Fruit fly (Drosophila melanogaster) whole organism, embryonic: ENCODE measurements around the gene Trs20.
A peak's percentile ranks its signal among the peaks of the same experiment; 100 is the strongest.

Experiments used
- ATbp ChIP-seq: fragments of 200-800 bp; sonication (Bioruptor generic); optimal IDR thresholded peaks from 2 replicates; lab custom pipeline; 2017; ENCODE audit warnings: missing biosample characterization, mild to moderate bottlenecking, missing genetic modification characterization, missing genetic modification reagents
- Ada2b ChIP-seq: fragments of 200-800 bp; sonication (Bioruptor generic); IDR thresholded peaks from 2 replicates; pipeline ENCODE4 v1.3.6; 2022; ENCODE audit warnings: missing biosample characterization, missing genetic modification characterization
- Atf6 ChIP-seq: fragments of 200-800 bp; sonication (Bioruptor generic); IDR thresholded peaks from 2 replicates; pipeline ENCODE4 v1.3.6; 2022; ENCODE audit warnings: missing biosample characterization, missing genetic modification characterization
- CG10209 ChIP-seq: fragments of 200-800 bp; sonication (Bioruptor generic); optimal IDR thresholded peaks from 3 replicates; lab custom pipeline; 2017; ENCODE audit warnings: missing biosample characterization, mild to moderate bottlenecking, missing genetic modification characterization, missing genetic modification reagents
- CG10274 ChIP-seq: fragments of 200-800 bp; sonication (Bioruptor generic); optimal IDR thresholded peaks from 3 replicates; lab custom pipeline; 2017; ENCODE audit warnings: missing biosample characterization, mild to moderate bottlenecking, missing genetic modification characterization
- CG10654 ChIP-seq: fragments of 200-800 bp; sonication (Bioruptor generic); optimal IDR thresholded peaks from 2 replicates; lab custom pipeline; 2016; ENCODE audit warnings: missing biosample characterization, missing genetic modification characterization
- CG11093 ChIP-seq: fragments of 200-800 bp; sonication (Bioruptor generic); IDR thresholded peaks from 3 replicates; pipeline ENCODE4 v1.3.6; 2022; ENCODE audit warnings: missing biosample characterization, missing genetic modification characterization
- CG13123 ChIP-seq: fragments of 200-800 bp; sonication (Bioruptor generic); optimal IDR thresholded peaks from 2 replicates; lab custom pipeline; 2016; ENCODE audit warnings: missing biosample characterization, missing genetic modification characterization
- CG14441 ChIP-seq: fragments of 200-800 bp; sonication (Bioruptor generic); IDR thresholded peaks from 2 replicates; pipeline ENCODE4 v1.3.6; 2022; ENCODE audit warnings: missing biosample characterization, missing genetic modification characterization
- CG16813 ChIP-seq: fragments of 200-800 bp; sonication (Bioruptor generic); IDR thresholded peaks from 3 replicates; pipeline ENCODE4 v1.3.6; 2022; ENCODE audit warnings: missing biosample characterization, missing genetic modification characterization; ENCODE audit not compliant: partially characterized antibody
- CG17568 ChIP-seq: fragments of 200-800 bp; sonication (Bioruptor generic); optimal IDR thresholded peaks from 2 replicates; lab custom pipeline; 2018; ENCODE audit warnings: missing biosample characterization, mild to moderate bottlenecking, missing genetic modification characterization, moderate library complexity
- CG18619 ChIP-seq: fragments of 200-800 bp; sonication (Bioruptor generic); optimal IDR thresholded peaks from 3 replicates; lab custom pipeline; 2017; ENCODE audit warnings: missing biosample characterization, mild to moderate bottlenecking, missing genetic modification characterization
- CG2116 ChIP-seq: fragments of 200-800 bp; sonication (Bioruptor generic); optimal IDR thresholded peaks from 3 replicates; lab custom pipeline; 2018; ENCODE audit warnings: missing biosample characterization, mild to moderate bottlenecking, missing genetic modification characterization
- CG3065 ChIP-seq: fragments of 200-800 bp; sonication (Bioruptor generic); optimal IDR thresholded peaks from 2 replicates; lab custom pipeline; 2016; ENCODE audit warnings: missing biosample characterization, missing genetic modification characterization
- CG3995 ChIP-seq: fragments of 200-800 bp; sonication (Bioruptor generic); optimal IDR thresholded peaks from 3 replicates; lab custom pipeline; 2016; ENCODE audit warnings: missing biosample characterization, missing genetic modification characterization
- CG4730 ChIP-seq: fragments of 200-800 bp; sonication (Bioruptor generic); IDR thresholded peaks from 2 replicates; pipeline ENCODE4 v1.3.6; 2022; ENCODE audit warnings: missing biosample characterization, missing genetic modification characterization
- CG6272 ChIP-seq: fragments of 200-800 bp; sonication (Bioruptor generic); IDR thresholded peaks from 2 replicates; pipeline ENCODE4 v1.3.6; 2022; ENCODE audit warnings: missing biosample characterization, missing genetic modification characterization
- CG6791 ChIP-seq: fragments of 200-800 bp; sonication (Bioruptor generic); IDR thresholded peaks from 3 replicates; pipeline ENCODE4 v1.3.6; 2022; ENCODE audit warnings: missing biosample characterization, missing genetic modification characterization; ENCODE audit not compliant: partially characterized antibody
- CG7271 ChIP-seq: fragments of 200-800 bp; sonication (Bioruptor generic); optimal IDR thresholded peaks from 2 replicates; lab custom pipeline; 2018; ENCODE audit warnings: missing biosample characterization, mild to moderate bottlenecking, missing genetic modification characterization, moderate library complexity
- CG7372 ChIP-seq: fragments of 200-800 bp; sonication (Bioruptor generic); IDR thresholded peaks from 2 replicates; pipeline ENCODE4 v1.3.6; 2022; ENCODE audit warnings: missing biosample characterization, missing genetic modification characterization
- Camta ChIP-seq: fragments of 200-800 bp; sonication (Bioruptor generic); optimal IDR thresholded peaks from 2 replicates; lab custom pipeline; 2016; ENCODE audit warnings: missing biosample characterization, missing genetic modification characterization
- CoRest ChIP-seq: fragments of 200-800 bp; sonication (Bioruptor generic); optimal IDR thresholded peaks from 3 replicates; lab custom pipeline; 2018; ENCODE audit warnings: missing biosample characterization, mild to moderate bottlenecking, missing genetic modification characterization, moderate library complexity
- Dad ChIP-seq: fragments of 200-800 bp; sonication (Bioruptor generic); optimal IDR thresholded peaks from 3 replicates; lab custom pipeline; 2016; ENCODE audit warnings: missing biosample characterization, missing genetic modification characterization
- Doc2 ChIP-seq: fragments of 200-800 bp; sonication (Bioruptor generic); IDR thresholded peaks from 2 replicates; pipeline ENCODE4 v1.3.6; 2022; ENCODE audit warnings: missing biosample characterization, missing genetic modification characterization
- Drgx ChIP-seq: fragments of 200-800 bp; sonication (Bioruptor generic); IDR thresholded peaks from 2 replicates; pipeline ENCODE4 v1.3.6; 2022; ENCODE audit warnings: missing biosample characterization, missing genetic modification characterization
- Eip74EF ChIP-seq, 2 experiments: fragments of 200-800 bp in 1 of 2; fragments of >200 bp in 1 of 2; sonication (Bioruptor generic) in 1 of 2; optimal IDR thresholded peaks; 2 replicates each; lab custom pipeline; 2017 to 2019; ENCODE audit warnings: missing biosample characterization in 2 of 2, missing genetic modification characterization in 2 of 2, mild to moderate bottlenecking in 1 of 2, moderate library complexity in 1 of 2
- Fer1 ChIP-seq: fragments of 200-800 bp; sonication (Bioruptor generic); optimal IDR thresholded peaks from 2 replicates; lab custom pipeline; 2017; ENCODE audit warnings: missing biosample characterization, mild to moderate bottlenecking, missing genetic modification characterization
- Fer2 ChIP-seq: fragments of 200-800 bp; sonication (Bioruptor generic); optimal IDR thresholded peaks from 2 replicates; lab custom pipeline; 2018; ENCODE audit warnings: missing biosample characterization, mild to moderate bottlenecking, missing genetic modification characterization, moderate library complexity
- Jarid2 ChIP-seq: fragments of 200-800 bp; sonication (Bioruptor generic); optimal IDR thresholded peaks from 3 replicates; lab custom pipeline; 2017; ENCODE audit warnings: mild to moderate bottlenecking, missing biosample characterization, missing genetic modification reagents, missing genetic modification characterization
- MESR4 ChIP-seq: fragments of 200-800 bp; sonication (Bioruptor generic); optimal IDR thresholded peaks from 2 replicates; lab custom pipeline; 2018; ENCODE audit warnings: missing biosample characterization, mild to moderate bottlenecking, missing genetic modification characterization, moderate library complexity
- Nf-YC ChIP-seq: fragments of 200-800 bp; optimal IDR thresholded peaks from 3 replicates; lab custom pipeline; 2019; ENCODE audit warnings: missing biosample characterization, mild to moderate bottlenecking, missing genetic modification characterization, moderate library complexity
- Sin3A ChIP-seq: fragments of >200 bp; optimal IDR thresholded peaks from 2 replicates; lab custom pipeline; 2018
- Sry-β ChIP-seq: fragments of 200-800 bp; sonication (Bioruptor generic); optimal IDR thresholded peaks from 2 replicates; lab custom pipeline; 2018; ENCODE audit warnings: missing biosample characterization, mild to moderate bottlenecking, missing genetic modification characterization, moderate library complexity
- Xbp1 ChIP-seq: fragments of 200-800 bp; sonication (Bioruptor generic); optimal IDR thresholded peaks from 3 replicates; lab custom pipeline; 2016; ENCODE audit warnings: missing biosample characterization, mild to moderate bottlenecking, missing genetic modification characterization
- aop ChIP-seq: fragments of 200-800 bp; sonication (Bioruptor generic); IDR thresholded peaks from 2 replicates; pipeline ENCODE4 v1.3.6; 2022; ENCODE audit warnings: missing biosample characterization, missing genetic modification characterization
- bbx ChIP-seq: fragments of 200-800 bp; sonication (Bioruptor generic); IDR thresholded peaks from 2 replicates; pipeline ENCODE4 v1.3.6; 2022; ENCODE audit warnings: missing biosample characterization, missing genetic modification characterization; ENCODE audit not compliant: partially characterized antibody
- bowl ChIP-seq: fragments of 200-800 bp; sonication (Bioruptor generic); IDR thresholded peaks from 2 replicates; pipeline ENCODE4 v1.3.6; 2022; ENCODE audit warnings: missing biosample characterization, missing genetic modification characterization
- cas ChIP-seq: fragments of 200-800 bp; sonication (Bioruptor generic); IDR thresholded peaks from 2 replicates; pipeline ENCODE4 v1.3.6; 2022; ENCODE audit warnings: missing biosample characterization, missing genetic modification characterization
- cato ChIP-seq: fragments of 200-800 bp; sonication (Bioruptor generic); optimal IDR thresholded peaks from 2 replicates; lab custom pipeline; 2016; ENCODE audit warnings: missing biosample characterization, missing genetic modification characterization, borderline replicate concordance
- esg ChIP-seq: fragments of 200-800 bp; sonication (Bioruptor generic); conservative IDR thresholded peaks from 2 replicates; pipeline ENCODE4 v1.3.6; 2022; ENCODE audit warnings: missing biosample characterization, missing genetic modification characterization
- eve ChIP-seq, 2 experiments: fragments of >200 bp; optimal IDR thresholded peaks; 2 replicates each; lab custom pipeline; 2017; ENCODE audit warnings: missing biosample characterization in 2 of 2, missing genetic modification characterization in 2 of 2
- fd64A ChIP-seq: fragments of 200-800 bp; sonication (Bioruptor generic); optimal IDR thresholded peaks from 3 replicates; lab custom pipeline; 2018; ENCODE audit warnings: missing biosample characterization, mild to moderate bottlenecking, missing genetic modification characterization
- gfzf ChIP-seq: fragments of 200-800 bp; sonication (Bioruptor generic); optimal IDR thresholded peaks from 2 replicates; lab custom pipeline; 2016; ENCODE audit warnings: missing biosample characterization, mild to moderate bottlenecking, missing genetic modification characterization, moderate library complexity
- hb ChIP-seq: fragments of 200-800 bp; sonication (Bioruptor generic); IDR thresholded peaks from 3 replicates; pipeline ENCODE4 v1.3.6; 2022; ENCODE audit warnings: missing biosample characterization, missing genetic modification characterization; ENCODE audit not compliant: partially characterized antibody
- nerfin-1 ChIP-seq: fragments of 200-800 bp; sonication (Bioruptor generic); optimal IDR thresholded peaks from 3 replicates; lab custom pipeline; 2019; ENCODE audit warnings: missing biosample characterization, mild to moderate bottlenecking, missing genetic modification characterization, moderate library complexity
- sima ChIP-seq: fragments of 200-800 bp; sonication (Bioruptor generic); optimal IDR thresholded peaks from 2 replicates; lab custom pipeline; 2016; ENCODE audit warnings: missing biosample characterization, missing genetic modification characterization
- sna ChIP-seq: fragments of 200-800 bp; sonication (Bioruptor generic); IDR thresholded peaks from 2 replicates; pipeline ENCODE4 v1.3.6; 2022; ENCODE audit warnings: missing biosample characterization, missing genetic modification characterization; ENCODE audit not compliant: partially characterized antibody
- tna ChIP-seq: fragments of 200-800 bp; sonication (Bioruptor generic); IDR thresholded peaks from 2 replicates; pipeline ENCODE4 v1.3.6; 2022; ENCODE audit warnings: missing biosample characterization, missing genetic modification characterization; ENCODE audit not compliant: partially characterized antibody
- trh ChIP-seq: fragments of 200-800 bp; sonication (Bioruptor generic); optimal IDR thresholded peaks from 2 replicates; lab custom pipeline; 2016; ENCODE audit warnings: missing biosample characterization, missing genetic modification characterization

Trs20 gene

DNA sequence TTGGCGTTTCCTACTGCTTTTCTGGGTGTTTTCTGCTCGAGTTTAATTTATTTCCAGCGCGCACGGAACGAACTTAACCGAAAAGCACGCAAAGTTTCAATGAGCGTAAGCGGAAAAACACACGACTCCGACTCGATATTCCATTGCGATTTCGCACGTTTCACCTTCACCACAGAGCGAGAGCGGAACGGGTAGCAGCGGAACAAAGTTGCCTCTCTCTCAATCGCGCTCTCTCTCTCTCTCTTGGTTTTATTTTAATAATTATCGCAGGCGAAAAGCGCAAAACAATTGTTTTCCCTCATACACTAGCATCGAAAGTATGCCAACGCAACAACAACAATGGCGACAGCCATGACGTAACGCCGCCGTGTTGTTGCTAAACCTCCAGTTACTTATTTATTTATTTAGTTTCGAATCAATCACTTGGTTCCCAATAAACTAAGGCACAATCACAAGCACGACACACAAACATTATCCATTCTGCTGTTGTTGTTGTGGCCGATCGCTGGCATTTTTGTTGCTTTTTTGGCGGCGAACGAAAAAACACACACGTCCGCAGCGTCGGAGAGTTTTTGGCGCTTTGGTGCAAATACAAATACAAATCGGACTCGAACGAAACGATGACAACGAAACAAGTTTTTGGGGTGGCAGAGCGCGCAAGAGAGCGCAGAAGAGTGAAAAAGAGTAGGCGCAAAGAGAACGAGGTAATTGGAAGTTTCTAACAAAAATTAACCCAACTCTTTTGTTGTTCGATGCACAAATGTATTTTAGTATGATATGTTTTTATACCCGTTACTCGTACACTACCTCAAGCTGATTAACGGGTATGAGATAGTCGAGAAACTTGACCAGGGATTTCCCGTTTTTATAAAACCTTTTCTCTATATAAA is 33.0 kb upstream of the Trs20 start, which contains the start of gene CG5151:
Gene CG5151 (minus strand): TSS at position 552 of the 890 bp plus-strand sequence.
- no peak for TF ChIP-seq Doc2 (GFP tag; lab: Robert Waterston, UW)
- TF ChIP-seq esg: no peak
- no peak for TF ChIP-seq CG10274 (GFP tag; lab: Kevin White, UChicago)
- TF ChIP-seq bowl: no peak
- TF ChIP-seq CoRest (tag; lab: Kevin White, UChicago): no peak
- TF ChIP-seq CG13123 (GFP tag; lab: Kevin White, UChicago): no peak
- no peak for TF ChIP-seq Dad (GFP tag; lab: Kevin White, UChicago)
- TF ChIP-seq sna (GFP tag; lab: Robert Waterston, UW): peak; percentile 74
- no peak for TF ChIP-seq CG11093
- TF ChIP-seq CG3065 (GFP tag; lab: Kevin White, UChicago): no peak
- no peak for TF ChIP-seq CG6272 (GFP tag; lab: Robert Waterston, UW)
- peak; percentile 87 for TF ChIP-seq CG6791 (GFP tag; lab: Robert Waterston, UW)
- TF ChIP-seq Drgx (GFP tag; lab: Robert Waterston, UW): no peak
- TF ChIP-seq CG18619 (GFP tag; lab: Kevin White, UChicago): no peak
- no peak for TF ChIP-seq CG3995 (GFP tag; lab: Kevin White, UChicago)
- no peak for TF ChIP-seq eve (GFP tag; optimal IDR thresholded peaks at IDR 0.05; lab: Kevin White, UChicago)
- no peak for TF ChIP-seq CG7271 (tag; lab: Kevin White, UChicago)
- no peak for TF ChIP-seq cas
- no peak for TF ChIP-seq cato
- 0 out of 2 replicates have a peak, but pooled peaks have one; percentile 10 for TF ChIP-seq CG14441 (GFP tag; lab: Robert Waterston, UW)
- no peak for TF ChIP-seq Camta (GFP tag; lab: Kevin White, UChicago)
- TF ChIP-seq Atf6: 0 out of 2 replicates have a peak, but pooled peaks have one; percentile 29
- no peak for TF ChIP-seq CG2116 (GFP tag; lab: Kevin White, UChicago)
- TF ChIP-seq CG16813 (GFP tag; lab: Robert Waterston, UW): peak; percentile 64
- TF ChIP-seq ATbp (GFP tag; lab: Kevin White, UChicago): no peak
- TF ChIP-seq sima (GFP tag; lab: Kevin White, UChicago): no peak
- peak; percentile 20 for TF ChIP-seq CG17568 (GFP tag; lab: Kevin White, UChicago)
- TF ChIP-seq Sry-β (GFP tag; lab: Kevin White, UChicago): no peak
- no peak for TF ChIP-seq Sin3A (lab: Kevin White, UChicago)
- no peak for TF ChIP-seq Xbp1 (GFP tag; lab: Kevin White, UChicago)
- no peak for TF ChIP-seq MESR4 (GFP tag; lab: Kevin White, UChicago)
- no peak for TF ChIP-seq nerfin-1 (tag; lab: Kevin White, UChicago)
- no peak for TF ChIP-seq Fer2 (tag; lab: Kevin White, UChicago)
- TF ChIP-seq Nf-YC: peak; percentile 21
- no peak for TF ChIP-seq Eip74EF (GFP tag; optimal IDR thresholded peaks at IDR 0.05; lab: Kevin White, UChicago)
- TF ChIP-seq fd64A: no peak
- peak; percentile 82 for TF ChIP-seq bbx
- no peak for TF ChIP-seq Ada2b (GFP tag; lab: Robert Waterston, UW)
- TF ChIP-seq trh (GFP tag; lab: Kevin White, UChicago): no peak
- TF ChIP-seq CG10654 (GFP tag; lab: Kevin White, UChicago): no peak
- TF ChIP-seq CG7372 (GFP tag; lab: Robert Waterston, UW): no peak
- peak; percentile 81 for TF ChIP-seq hb (GFP tag; lab: Robert Waterston, UW)
- no peak for TF ChIP-seq CG10209 (GFP tag; lab: Kevin White, UChicago)
- TF ChIP-seq Fer1 (GFP tag; lab: Kevin White, UChicago): peak; percentile 40
- no peak for TF ChIP-seq gfzf (GFP tag; lab: Kevin White, UChicago)
- TF ChIP-seq CG4730 (GFP tag; lab: Robert Waterston, UW): no peak
- peak; percentile 96 for TF ChIP-seq tna (GFP tag; lab: Robert Waterston, UW)
- TF ChIP-seq aop (GFP tag; lab: Robert Waterston, UW): no peak
- peak; percentile 87 for TF ChIP-seq Jarid2 (GFP tag; lab: Kevin White, UChicago)
